Fruit fly (Drosophila melanogaster) whole organism, adult: ENCODE results near the gene CG5888.
A peak's percentile ranks its signal among the peaks of the same experiment; 100 is the strongest.

ENCODE experiments used
- CG14711 ChIP-seq: fragments of 200-800 bp; sonication (Bioruptor generic); optimal IDR thresholded peaks from 2 replicates; lab custom pipeline; 2018; ENCODE audit warnings: missing biosample characterization, mild to moderate bottlenecking, missing genetic modification characterization, moderate library complexity
- CG5204 ChIP-seq: fragments of 200-800 bp; sonication (Bioruptor generic); optimal IDR thresholded peaks from 2 replicates; lab custom pipeline; 2016; ENCODE audit warnings: missing biosample characterization, missing genetic modification characterization
- CG7045 ChIP-seq: fragments of 200-800 bp; sonication (Bioruptor generic); optimal IDR thresholded peaks from 2 replicates; lab custom pipeline; 2017; ENCODE audit warnings: missing biosample characterization, mild to moderate bottlenecking, missing genetic modification characterization
- cnc ChIP-seq, 2 experiments: fragments of >200 bp; optimal IDR thresholded peaks; 2 replicates each; lab custom pipeline; 2017
- toe ChIP-seq: fragments of 200-800 bp; sonication (Bioruptor generic); optimal IDR thresholded peaks from 2 replicates; lab custom pipeline; 2016; ENCODE audit warnings: missing biosample characterization, missing genetic modification characterization

DNA sequence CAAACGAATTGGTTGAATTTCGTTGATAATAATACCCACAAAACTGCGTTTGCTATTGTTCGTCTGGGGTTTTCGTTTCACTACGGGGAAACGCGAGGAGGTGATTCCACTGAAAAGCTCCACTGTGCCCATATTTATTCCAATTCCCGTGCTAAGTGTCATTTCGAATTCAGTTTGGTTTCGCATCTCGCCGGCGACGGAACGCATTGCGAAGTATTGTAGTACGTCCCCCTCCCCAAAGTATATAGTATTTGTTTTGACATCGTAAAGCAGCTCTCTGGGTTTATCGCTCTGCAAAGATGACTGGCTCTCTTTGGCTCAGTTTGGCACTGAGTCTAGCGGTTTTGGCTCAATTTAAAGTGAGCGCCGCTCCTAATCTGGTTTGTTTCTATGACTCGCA is 2.6 kb upstream of the CG5888 start, which contains the start of gene Idgf3:
- TF ChIP-seq toe (GFP tag; lab: Kevin White, UChicago), result peak; percentile 14
- no peak for TF ChIP-seq CG14711 (tag; lab: Kevin White, UChicago)
- no peak for TF ChIP-seq cnc (optimal IDR thresholded peaks at IDR 0.05; lab: Kevin White, UChicago)
- TF ChIP-seq CG5204, result peak; percentile 13
- no peak for TF ChIP-seq CG7045 (GFP tag; lab: Kevin White, UChicago)
